Fruit fly (Drosophila melanogaster) whole organism, pupa: ENCODE data around the gene Prosbeta7.

Source experiments
- CG12605 ChIP-seq: fragments of 200-800 bp; sonication (Bioruptor generic); IDR thresholded peaks from 2 replicates; pipeline ENCODE4 v1.3.6; 2022; ENCODE audit warnings: missing biosample characterization, missing genetic modification characterization
- CG13204 ChIP-seq: fragments of 200-800 bp; sonication (Bioruptor generic); optimal IDR thresholded peaks from 2 replicates; lab custom pipeline; 2018; ENCODE audit warnings: missing biosample characterization, mild to moderate bottlenecking, missing genetic modification characterization, moderate library complexity
- CG14655 ChIP-seq: fragments of 200-800 bp; sonication (Bioruptor generic); optimal IDR thresholded peaks from 3 replicates; lab custom pipeline; 2017; ENCODE audit warnings: mild to moderate bottlenecking, missing biosample characterization, missing genetic modification reagents, missing genetic modification characterization
- CG15710 ChIP-seq: fragments of 200-800 bp; sonication (Bioruptor generic); optimal IDR thresholded peaks from 2 replicates; lab custom pipeline; 2018; ENCODE audit warnings: missing biosample characterization, mild to moderate bottlenecking, missing genetic modification characterization, moderate library complexity
- CG17806 ChIP-seq: fragments of 200-800 bp; sonication (Bioruptor generic); optimal IDR thresholded peaks from 2 replicates; lab custom pipeline; 2018; ENCODE audit warnings: missing biosample characterization, mild to moderate bottlenecking, missing genetic modification characterization, moderate library complexity
- CG32121 ChIP-seq: fragments of 200-800 bp; sonication (Bioruptor generic); IDR thresholded peaks from 2 replicates; pipeline ENCODE4 v1.3.6; 2022; ENCODE audit warnings: missing biosample characterization, missing genetic modification characterization
- CG34367 ChIP-seq: fragments of 200-800 bp; sonication (Bioruptor generic); optimal IDR thresholded peaks from 2 replicates; lab custom pipeline; 2018; ENCODE audit warnings: missing biosample characterization, mild to moderate bottlenecking, missing genetic modification characterization
- CG9948 ChIP-seq: fragments of 200-800 bp; sonication (Bioruptor generic); optimal IDR thresholded peaks from 2 replicates; lab custom pipeline; 2018; ENCODE audit warnings: missing biosample characterization, mild to moderate bottlenecking, missing genetic modification characterization, moderate library complexity
- EcR ChIP-seq: fragments of 200-800 bp; sonication (Bioruptor generic); optimal IDR thresholded peaks from 3 replicates; lab custom pipeline; 2019; ENCODE audit warnings: missing biosample characterization, missing genetic modification characterization, mild to moderate bottlenecking, moderate library complexity, missing genetic modification reagents
- Pif1B ChIP-seq: fragments of 200-800 bp; sonication (Bioruptor generic); optimal IDR thresholded peaks from 3 replicates; lab custom pipeline; 2016; ENCODE audit warnings: missing biosample characterization, missing genetic modification characterization
- rn ChIP-seq: fragments of 200-800 bp; sonication (Bioruptor generic); IDR thresholded peaks from 2 replicates; pipeline ENCODE4 v1.3.6; 2022; ENCODE audit warnings: missing biosample characterization, missing genetic modification characterization

- TF ChIP-seq EcR (GFP tag; lab: Kevin White, UChicago) (no peak), CG12605 (no peak), Pif1B (no peak), CG32121 (GFP tag; lab: Robert Waterston, UW) (no peak), CG34367 (no peak), CG14655 (GFP tag; lab: Kevin White, UChicago) (no peak), CG15710 (tag; lab: Kevin White, UChicago) (no peak), CG17806 (tag; lab: Kevin White, UChicago) (no peak), CG13204 (GFP tag; lab: Kevin White, UChicago) (no peak), rn (GFP tag; lab: Robert Waterston, UW) (no peak), CG9948 (tag; lab: Kevin White, UChicago) (no peak)
These were observed 36.0 kb downstream of the Prosbeta7 start for dm6 chr3R:5322182-5322609.
